Worm (Caenorhabditis elegans) whole organism, L2 larva: ENCODE data around the gene mlc-7.
A peak's percentile ranks its signal among the peaks of the same experiment; 100 is the strongest.

Experiments
- C34F6.9 ChIP-seq: fragments of 150-350 bp; optimal IDR thresholded peaks from 2 replicates; lab custom pipeline; 2014; ENCODE audit warnings: missing biosample characterization, missing genetic modification characterization
- F13H6.1 ChIP-seq: sonication (generic microtip); optimal IDR thresholded peaks from 2 replicates; lab custom pipeline; 2016; ENCODE audit warnings: missing genetic modification characterization, missing compliant biosample characterization
- R02D3.7 ChIP-seq: fragments of 150-350 bp; optimal IDR thresholded peaks from 2 replicates; lab custom pipeline; 2014; ENCODE audit warnings: missing biosample characterization, missing genetic modification characterization
- ZK546.5 ChIP-seq: sonication (generic microtip); optimal IDR thresholded peaks from 2 replicates; lab custom pipeline; 2017; ENCODE audit warnings: missing biosample characterization, missing genetic modification characterization
- alr-1 ChIP-seq: fragments of 150-350 bp; optimal IDR thresholded peaks from 2 replicates; lab custom pipeline; 2014; ENCODE audit warnings: missing biosample characterization, missing genetic modification characterization
- aly-2 ChIP-seq: fragments of 150-350 bp; optimal IDR thresholded peaks from 2 replicates; lab custom pipeline; 2014; ENCODE audit warnings: missing biosample characterization, missing genetic modification characterization
- blmp-1 ChIP-seq: sonication (generic microtip); optimal IDR thresholded peaks from 2 replicates; lab custom pipeline; 2017; ENCODE audit warnings: missing genetic modification characterization, mild to moderate bottlenecking, missing compliant biosample characterization, antibody characterized with exemption, moderate library complexity; ENCODE audit not compliant: insufficient read depth
- ceh-16 ChIP-seq: fragments of 150-350 bp; optimal IDR thresholded peaks from 2 replicates; lab custom pipeline; 2014; ENCODE audit warnings: missing biosample characterization, missing genetic modification characterization
- ceh-82 ChIP-seq: fragments of 150-350 bp; optimal IDR thresholded peaks from 2 replicates; lab custom pipeline; 2014; ENCODE audit warnings: missing biosample characterization, missing genetic modification characterization
- crh-2 ChIP-seq: sonication (generic microtip); optimal IDR thresholded peaks from 2 replicates; lab custom pipeline; 2017; ENCODE audit warnings: missing biosample characterization, missing genetic modification characterization
- dmd-4 ChIP-seq: sonication (generic microtip); optimal IDR thresholded peaks from 2 replicates; lab custom pipeline; 2017; ENCODE audit warnings: missing biosample characterization, missing genetic modification characterization
- egl-27 ChIP-seq: sonication (generic microtip); optimal IDR thresholded peaks from 3 replicates; lab custom pipeline; 2017; ENCODE audit warnings: missing biosample characterization, missing genetic modification reagents, missing genetic modification characterization
- elt-3 ChIP-seq: sonication (generic microtip); optimal IDR thresholded peaks from 2 replicates; lab custom pipeline; 2017; ENCODE audit warnings: missing biosample characterization, missing genetic modification characterization
- fos-1 ChIP-seq: fragments of 150-350 bp; optimal IDR thresholded peaks from 2 replicates; lab custom pipeline; 2014; ENCODE audit warnings: missing biosample characterization, missing genetic modification characterization
- gmeb-1 ChIP-seq: fragments of 150-350 bp; optimal IDR thresholded peaks from 2 replicates; lab custom pipeline; 2014; ENCODE audit warnings: missing biosample characterization, missing genetic modification characterization
- lin-11 ChIP-seq: fragments of 150-350 bp; sonication (generic microtip); optimal IDR thresholded peaks from 2 replicates; lab custom pipeline; 2014; ENCODE audit warnings: missing biosample characterization, missing genetic modification characterization, inconsistent platforms, mixed read lengths
- lin-13 ChIP-seq: fragments of 150-350 bp; optimal IDR thresholded peaks from 2 replicates; lab custom pipeline; 2014; ENCODE audit warnings: missing biosample characterization, missing genetic modification reagents, missing genetic modification characterization
- lin-39 ChIP-seq: fragments of 150-350 bp; optimal IDR thresholded peaks from 2 replicates; lab custom pipeline; 2014; ENCODE audit warnings: missing biosample characterization, missing genetic modification reagents, missing genetic modification characterization
- lsy-2 ChIP-seq, 2 experiments: fragments of 150-350 bp in 1 of 2; sonication (generic microtip) in 1 of 2; optimal IDR thresholded peaks; 2 replicates each; lab custom pipeline; 2014 to 2017; ENCODE audit warnings: missing biosample characterization in 2 of 2, missing genetic modification characterization in 2 of 2
- mab-5 ChIP-seq: fragments of 150-350 bp; optimal IDR thresholded peaks from 2 replicates; lab custom pipeline; 2014; ENCODE audit warnings: missing biosample characterization, missing genetic modification characterization
- mbf-1 ChIP-seq: sonication (generic microtip); optimal IDR thresholded peaks from 2 replicates; lab custom pipeline; 2017; ENCODE audit warnings: missing biosample characterization, missing genetic modification characterization
- nhr-10 ChIP-seq: sonication (generic microtip); optimal IDR thresholded peaks from 2 replicates; lab custom pipeline; 2017; ENCODE audit warnings: missing biosample characterization, missing genetic modification characterization
- nhr-11 ChIP-seq: fragments of 150-350 bp; optimal IDR thresholded peaks from 2 replicates; lab custom pipeline; 2014; ENCODE audit warnings: missing biosample characterization, missing genetic modification characterization
- nhr-12 ChIP-seq: fragments of 150-350 bp; optimal IDR thresholded peaks from 2 replicates; lab custom pipeline; 2014; ENCODE audit warnings: missing biosample characterization, missing genetic modification characterization
- nhr-21 ChIP-seq: fragments of 150-350 bp; optimal IDR thresholded peaks from 2 replicates; lab custom pipeline; 2014; ENCODE audit warnings: missing biosample characterization, missing genetic modification characterization
- nhr-23 ChIP-seq: fragments of 150-350 bp; optimal IDR thresholded peaks from 2 replicates; lab custom pipeline; 2014; ENCODE audit warnings: missing biosample characterization, missing genetic modification reagents, missing genetic modification characterization
- nhr-25 ChIP-seq: fragments of 150-350 bp; sonication (generic microtip); optimal IDR thresholded peaks from 3 replicates; lab custom pipeline; 2014; ENCODE audit warnings: missing biosample characterization, missing genetic modification characterization
- nhr-6 ChIP-seq: fragments of 150-350 bp; optimal IDR thresholded peaks from 2 replicates; lab custom pipeline; 2014; ENCODE audit warnings: missing biosample characterization, missing genetic modification characterization
- nhr-77 ChIP-seq: fragments of 150-350 bp; optimal IDR thresholded peaks from 2 replicates; lab custom pipeline; 2014; ENCODE audit warnings: missing biosample characterization, missing genetic modification characterization
- peb-1 ChIP-seq: fragments of 150-350 bp; optimal IDR thresholded peaks from 2 replicates; lab custom pipeline; 2014; ENCODE audit warnings: missing biosample characterization, missing genetic modification characterization
- sem-4 ChIP-seq: fragments of 150-350 bp; optimal IDR thresholded peaks from 2 replicates; lab custom pipeline; 2014; ENCODE audit warnings: missing biosample characterization, missing genetic modification reagents, missing genetic modification characterization
- skn-1 ChIP-seq: sonication (generic microtip); optimal IDR thresholded peaks from 2 replicates; lab custom pipeline; 2017; ENCODE audit warnings: missing biosample characterization, missing genetic modification characterization
- sma-3 ChIP-seq: sonication (generic microtip); optimal IDR thresholded peaks from 2 replicates; lab custom pipeline; 2016; ENCODE audit warnings: missing genetic modification reagents, missing genetic modification characterization, missing compliant biosample characterization
- sma-9 ChIP-seq, 2 experiments: fragments of 150-350 bp in 1 of 2; sonication (generic microtip) in 1 of 2; optimal IDR thresholded peaks; 2 replicates each; lab custom pipeline; 2014 to 2016; ENCODE audit warnings: missing genetic modification characterization in 2 of 2, mild to moderate bottlenecking in 1 of 2, missing biosample characterization in 1 of 2, missing compliant biosample characterization in 1 of 2, missing genetic modification reagents in 1 of 2, moderate library complexity in 1 of 2
- unc-39 ChIP-seq: fragments of 150-350 bp; optimal IDR thresholded peaks from 2 replicates; lab custom pipeline; 2014; ENCODE audit warnings: missing biosample characterization, missing genetic modification characterization
- unc-62 ChIP-seq: fragments of 150-350 bp; optimal IDR thresholded peaks from 2 replicates; lab custom pipeline; 2014; ENCODE audit warnings: missing biosample characterization, missing genetic modification reagents, missing genetic modification characterization
- zag-1 ChIP-seq: fragments of 150-350 bp; optimal IDR thresholded peaks from 2 replicates; lab custom pipeline; 2014; ENCODE audit warnings: missing biosample characterization, missing genetic modification characterization
- ztf-1 ChIP-seq: fragments of 200-800 bp; sonication (Bioruptor generic); conservative IDR thresholded peaks from 2 replicates; pipeline ENCODE4 v1.3.6; 2022; ENCODE audit warnings: missing genetic modification characterization, missing compliant biosample characterization
- ztf-11 ChIP-seq: sonication (generic microtip); optimal IDR thresholded peaks from 2 replicates; lab custom pipeline; 2017; ENCODE audit warnings: missing biosample characterization, missing genetic modification characterization
- ztf-4 ChIP-seq: fragments of 150-350 bp; optimal IDR thresholded peaks from 2 replicates; lab custom pipeline; 2014; ENCODE audit warnings: missing biosample characterization, missing genetic modification characterization

Gene mlc-7

DNA sequence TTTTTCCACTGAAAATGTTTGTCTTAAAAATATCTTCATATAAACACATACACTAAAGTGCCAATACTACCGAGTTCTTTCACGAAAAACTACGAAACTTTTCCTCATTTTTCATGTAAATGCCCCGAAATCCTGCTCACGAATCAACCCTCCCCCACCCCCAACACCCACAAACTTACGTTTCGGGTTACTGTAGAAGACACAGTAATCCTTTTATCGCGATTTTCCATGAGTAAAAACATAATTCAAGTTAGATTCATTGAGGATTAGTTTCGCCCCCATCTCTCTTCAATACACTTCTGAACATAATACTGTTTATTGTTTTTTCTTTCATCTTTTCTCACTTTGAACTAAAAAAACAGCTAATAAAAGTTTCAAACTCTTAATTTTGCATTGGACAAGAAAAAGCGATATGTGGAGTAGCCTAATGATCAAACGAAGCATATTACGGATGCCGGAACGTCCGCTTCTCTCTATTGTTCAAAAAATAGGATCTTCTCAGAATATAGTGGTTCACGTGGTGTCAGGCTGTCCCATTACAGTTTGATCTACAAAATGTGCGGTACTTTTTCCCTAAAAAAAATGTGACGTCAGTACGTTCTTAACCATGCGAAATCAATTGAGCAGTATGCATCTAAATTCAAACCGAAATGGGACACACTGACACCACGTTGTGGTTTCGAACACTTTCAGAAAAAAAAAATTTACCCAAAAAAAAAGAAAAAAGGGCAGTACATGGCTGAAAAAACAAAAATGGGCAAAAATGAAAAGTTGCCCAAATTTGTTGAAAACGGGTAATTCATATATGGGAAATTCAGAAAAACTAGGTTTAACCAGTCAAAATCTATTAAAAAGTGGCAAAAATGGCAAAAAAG, 27.0 kb upstream of the mlc-7 start:
- TF ChIP-seq nhr-25 (tag; lab: Kevin White, UChicago) (no peak), nhr-6 (tag; lab: Kevin White, UChicago) (no peak), gmeb-1 (no peak), lin-13 (GFP tag; lab: Kevin White, UChicago) (no peak), unc-62 (GFP tag; lab: Kevin White, UChicago) (no peak), nhr-10 (tag; lab: Kevin White, UChicago) (no peak), crh-2 (no peak), ceh-82 (tag; lab: Kevin White, UChicago) (no peak), nhr-23 (tag; lab: Kevin White, UChicago) (no peak), mbf-1 (tag; lab: Kevin White, UChicago) (no peak), R02D3.7 (tag; lab: Kevin White, UChicago) (no peak), alr-1 (tag; lab: Kevin White, UChicago) (no peak), zag-1 (tag; lab: Kevin White, UChicago) (no peak), ztf-1 (GFP tag; lab: Robert Waterston, UW) (no peak), aly-2 (tag; lab: Kevin White, UChicago) (no peak), peb-1 (tag; lab: Kevin White, UChicago) (no peak), skn-1 (tag; lab: Kevin White, UChicago) (no peak), ztf-11 (tag; lab: Kevin White, UChicago) (no peak), F13H6.1 (no peak)
- TF ChIP-seq, all 48 proteins: peak for 0

- no peak for TF ChIP-seq unc-39 (tag; lab: Kevin White, UChicago)
- TF ChIP-seq ceh-82 (tag; lab: Kevin White, UChicago): no peak
- no peak for TF ChIP-seq blmp-1
- TF ChIP-seq nhr-23 (tag; lab: Kevin White, UChicago): no peak
- no peak for TF ChIP-seq ztf-1 (GFP tag; lab: Robert Waterston, UW)
- TF ChIP-seq lsy-2 (tag; optimal IDR thresholded peaks at IDR 0.05; lab: Kevin White, UChicago): no peak
- TF ChIP-seq dmd-4 (tag; lab: Kevin White, UChicago): no peak
- no peak for TF ChIP-seq mab-5 (tag; lab: Kevin White, UChicago)
- no peak for TF ChIP-seq nhr-77 (tag; lab: Kevin White, UChicago)
- TF ChIP-seq nhr-12 (tag; lab: Kevin White, UChicago): no peak
- no peak for TF ChIP-seq lin-11 (tag; lab: Kevin White, UChicago)
- TF ChIP-seq sem-4 (tag; lab: Kevin White, UChicago): no peak
- TF ChIP-seq zag-1 (tag; lab: Kevin White, UChicago): no peak
- TF ChIP-seq egl-27 (tag; lab: Kevin White, UChicago): no peak
- no peak for TF ChIP-seq peb-1 (tag; lab: Kevin White, UChicago)
- TF ChIP-seq, all 48 proteins: peak for 0
These were observed 21.5 kb upstream of the mlc-7 start for ce11 chrIII:13729760-13730159.

DNA sequence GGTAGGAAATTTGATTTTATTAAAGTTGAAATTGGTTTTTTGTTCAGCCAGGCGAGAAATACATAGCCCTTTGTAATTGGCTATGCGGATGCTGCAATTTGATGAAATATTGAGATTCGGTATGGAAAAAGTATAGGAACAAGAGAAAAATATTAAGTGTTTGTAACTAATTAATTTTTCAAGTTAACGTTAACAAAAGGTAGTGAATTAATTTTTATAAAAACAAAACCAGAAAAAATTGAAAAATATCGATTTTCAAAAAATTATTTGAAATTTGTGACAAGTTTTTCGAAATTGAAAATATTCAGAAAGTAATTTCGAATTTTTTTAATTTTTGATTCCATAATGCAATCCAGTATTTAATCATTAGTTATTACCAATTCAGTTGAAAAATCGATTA, 19.7 kb upstream of the mlc-7 start, which contains the start of gene W06F12.2:
Gene W06F12.2 (minus strand): TSS at position 101 of the 400 bp plus-strand sequence.
- TF ChIP-seq nhr-10 (tag; lab: Kevin White, UChicago): no peak
- TF ChIP-seq, all 48 proteins: peak for 0

ce11 chrIII:13732665-13733064, 18.6 kb upstream of the mlc-7 start:
- TF ChIP-seq sem-4 (tag; lab: Kevin White, UChicago) (no peak), sma-9 (GFP tag; optimal IDR thresholded peaks at IDR 0.05; lab: Kevin White, UChicago) (no peak), sma-9 (tag; optimal IDR thresholded peaks at IDR 0.05; lab: Kevin White, UChicago) (no peak), elt-3 (no peak), blmp-1 (no peak), fos-1 (tag; lab: Kevin White, UChicago) (peak; percentile 77)

- TF ChIP-seq ZK546.5 (tag; lab: Kevin White, UChicago) (no peak), fos-1 (tag; lab: Kevin White, UChicago) (peak; percentile 98), crh-2 (peak; percentile 80), nhr-25 (tag; lab: Kevin White, UChicago) (no peak), ztf-4 (tag; lab: Kevin White, UChicago) (no peak), lin-11 (tag; lab: Kevin White, UChicago) (no peak), sma-9 (GFP tag; optimal IDR thresholded peaks at IDR 0.05; lab: Kevin White, UChicago) (peak; percentile 19), sma-9 (tag; optimal IDR thresholded peaks at IDR 0.05; lab: Kevin White, UChicago) (no peak), nhr-10 (tag; lab: Kevin White, UChicago) (no peak), peb-1 (tag; lab: Kevin White, UChicago) (no peak), nhr-6 (tag; lab: Kevin White, UChicago) (no peak), ceh-16 (tag; lab: Kevin White, UChicago) (no peak), sma-3 (no peak), R02D3.7 (tag; lab: Kevin White, UChicago) (no peak), nhr-11 (no peak), aly-2 (tag; lab: Kevin White, UChicago) (no peak), ceh-82 (tag; lab: Kevin White, UChicago) (no peak), nhr-77 (tag; lab: Kevin White, UChicago) (no peak), nhr-21 (tag; lab: Kevin White, UChicago) (no peak), blmp-1 (no peak), skn-1 (tag; lab: Kevin White, UChicago) (no peak), sem-4 (tag; lab: Kevin White, UChicago) (no peak), F13H6.1 (peak; percentile 42), lin-39 (tag; lab: Kevin White, UChicago) (no peak), C34F6.9 (no peak), zag-1 (tag; lab: Kevin White, UChicago) (no peak)
These were observed 17.4 kb upstream of the mlc-7 start for ce11 chrIII:13733833-13734232.
